Worm (Caenorhabditis elegans): ENCODE results near the gene C05C12.6.
"Not testable (repeated sequence)": the region's sequence is repeated elsewhere in the genome, so short reads cannot be mapped to it uniquely, and the experiment has no call there.

ce11 chrIV:11263101-11263500, 21.8 kb upstream of the C05C12.6 start, which contains the start of gene col-126:
- TF ChIP-seq flt-1 (GFP tag; IDR thresholded peaks at IDR 0.05); ztf-29 (GFP tag; IDR thresholded peaks at IDR 0.05); cog-1 (tag; optimal IDR thresholded peaks at IDR 0.05); med-1 (GFP tag; optimal IDR thresholded peaks at IDR 0.05; ENCODE audit: insufficient read depth); tab-1 (GFP tag; IDR thresholded peaks at IDR 0.05); klf-2 (GFP tag; conservative IDR thresholded peaks at IDR 0.05); T22C8.4 (GFP tag; IDR thresholded peaks at IDR 0.05); ztf-23 (GFP tag; IDR thresholded peaks at IDR 0.05); ref-1 (GFP tag; conservative IDR thresholded peaks at IDR 0.05): not testable (repeated sequence)

Data from whole organism, midembryonic.